Fruit fly (Drosophila melanogaster): ENCODE data around the gene Asciz.

The Asciz gene

DNA sequence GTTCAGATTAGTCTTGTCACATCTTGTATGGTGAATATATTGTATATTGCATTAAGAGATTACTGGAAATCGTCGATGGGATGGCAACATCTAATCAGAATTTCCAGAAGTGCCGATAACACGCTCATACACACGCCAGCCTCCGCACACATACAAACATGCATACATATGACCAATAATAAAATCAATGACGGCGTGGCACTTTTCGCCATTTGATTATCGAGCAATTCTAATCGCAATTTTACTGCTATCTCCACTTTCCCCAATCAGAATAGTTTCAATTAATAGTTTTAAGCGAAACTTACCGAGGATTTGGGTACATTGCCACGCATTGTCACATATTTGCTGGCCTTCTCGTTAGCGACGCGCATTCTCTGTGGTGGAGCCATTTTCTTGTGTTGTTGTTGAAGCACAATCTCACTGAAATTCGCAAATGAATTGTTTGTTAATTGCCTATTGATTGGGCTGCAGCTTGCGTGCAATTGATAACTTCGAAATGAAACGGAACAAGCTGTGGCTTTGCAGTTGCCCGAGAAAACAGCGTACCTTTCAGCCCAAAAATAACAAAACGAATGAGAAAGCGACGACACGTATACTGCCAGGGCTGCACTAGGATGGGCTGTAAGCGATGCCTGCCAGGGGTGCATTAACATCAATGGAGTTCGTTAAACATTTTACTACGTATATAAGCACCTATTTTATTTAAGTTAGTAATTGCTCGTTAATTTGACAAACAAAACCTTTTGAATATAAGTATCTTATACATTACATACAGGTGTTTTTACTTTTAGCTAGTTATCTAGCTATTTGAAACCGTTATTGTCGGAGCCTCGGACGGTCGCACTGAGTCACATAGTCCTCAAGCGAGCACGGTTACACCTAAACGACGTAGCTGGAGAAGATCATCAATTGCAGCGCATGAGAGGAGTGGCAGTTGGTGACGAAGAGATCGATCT is 32.7 kb upstream of the Asciz start, which contains the start of the genes CG32276 and gry (continued):
- TF ChIP-seq unc-4 (GFP tag; IDR thresholded peaks at IDR 0.05; ENCODE audit: partially characterized antibody) (no peak), CG9932 (GFP tag; IDR thresholded peaks at IDR 0.05) (peak; percentile 88), CG17612 (GFP tag; IDR thresholded peaks at IDR 0.05) (no peak), Sry-β (GFP tag; optimal IDR thresholded peaks at IDR 0.05) (peak; percentile 87), Drgx (GFP tag; IDR thresholded peaks at IDR 0.05) (peak; percentile 55; the same call in 1 of the 2 replicates), kni (GFP tag; optimal IDR thresholded peaks at IDR 0.05) (no peak), zen (tag; optimal IDR thresholded peaks at IDR 0.05) (peak; percentile 69), Lpt (GFP tag; optimal IDR thresholded peaks at IDR 0.05) (no peak), CG2875 (GFP tag; optimal IDR thresholded peaks at IDR 0.05) (no peak), CG8924 (tag; optimal IDR thresholded peaks at IDR 0.05) (peak; percentile 82), CG17802 (tag; optimal IDR thresholded peaks at IDR 0.05) (no peak), CG9727 (GFP tag; optimal IDR thresholded peaks at IDR 0.05) (peak; percentile 73), dm (GFP tag; optimal IDR thresholded peaks at IDR 0.05) (peak; percentile 81), CG6272 (GFP tag; IDR thresholded peaks at IDR 0.05) (peak; percentile 48), CG32767 (GFP tag; IDR thresholded peaks at IDR 0.05) (peak; percentile 64), NFAT (GFP tag; IDR thresholded peaks at IDR 0.05) (peak; percentile 75), D (optimal IDR thresholded peaks at IDR 0.05) (peak; percentile 27), D (GFP tag; optimal IDR thresholded peaks at IDR 0.05) (peak; percentile 48), CG12744 (GFP tag; optimal IDR thresholded peaks at IDR 0.05) (no peak), da (GFP tag; optimal IDR thresholded peaks at IDR 0.05) (peak; percentile 43), sens (GFP tag) (peak; percentile 94), CG17912 (GFP tag; optimal IDR thresholded peaks at IDR 0.05) (peak; percentile 7), CG4360 (GFP tag; IDR thresholded peaks at IDR 0.05) (peak; percentile 55; the same call in 1 of the 2 replicates), grn (GFP tag; optimal IDR thresholded peaks at IDR 0.05) (no peak), Nf-YB (GFP tag; optimal IDR thresholded peaks at IDR 0.05) (peak; percentile 42), ssp (GFP tag; IDR thresholded peaks at IDR 0.05) (peak; percentile 46), bbx (GFP tag; IDR thresholded peaks at IDR 0.05; ENCODE audit: partially characterized antibody) (no peak), zfh1 (GFP tag; IDR thresholded peaks at IDR 0.05) (peak; percentile 67; the same call in 2 of the 3 replicates), vnd (GFP tag; IDR thresholded peaks at IDR 0.05; ENCODE audit: partially characterized antibody) (no peak), hb (GFP tag; IDR thresholded peaks at IDR 0.05; ENCODE audit: partially characterized antibody) (no peak), Hr39 (optimal IDR thresholded peaks at IDR 0.05) (no peak), Myb (GFP tag; optimal IDR thresholded peaks at IDR 0.05) (peak; percentile 77), Opbp (GFP tag; IDR thresholded peaks at IDR 0.05; ENCODE audit: partially characterized antibody) (no peak), CG7987 (GFP tag; optimal IDR thresholded peaks at IDR 0.05) (peak; percentile 74), CG12104 (GFP tag; optimal IDR thresholded peaks at IDR 0.05) (peak; percentile 53), CG8281 (tag; optimal IDR thresholded peaks at IDR 0.05) (peak; percentile 40), CG14441 (GFP tag; IDR thresholded peaks at IDR 0.05) (peak; percentile 60), pzg (GFP tag; optimal IDR thresholded peaks at IDR 0.05) (peak; percentile 93), CG6654 (GFP tag; optimal IDR thresholded peaks at IDR 0.05) (no peak), CG3281 (GFP tag; optimal IDR thresholded peaks at IDR 0.05) (peak; percentile 83), abd-A (tag; optimal IDR thresholded peaks at IDR 0.05) (no peak), CG17359 (tag; optimal IDR thresholded peaks at IDR 0.05) (peak; percentile 62), eyg (GFP tag; optimal IDR thresholded peaks at IDR 0.05) (peak; percentile 54), CG11696 (GFP tag; IDR thresholded peaks at IDR 0.05) (no peak), CG14860 (GFP tag; IDR thresholded peaks at IDR 0.05; ENCODE audit: partially characterized antibody) (no peak), Max (GFP tag; optimal IDR thresholded peaks at IDR 0.05) (peak; percentile 88), CG10321 (GFP tag; IDR thresholded peaks at IDR 0.05) (no peak), CG16863 (GFP tag; optimal IDR thresholded peaks at IDR 0.05) (peak; percentile 79), scrt (GFP tag; optimal IDR thresholded peaks at IDR 0.05) (peak; percentile 76)
